Worm (Caenorhabditis elegans) whole organism, late embryonic: ENCODE measurements around the gene B0507.9.

Source experiments
- dmd-4 ChIP-seq: sonication (generic microtip); optimal IDR thresholded peaks from 2 replicates; lab custom pipeline; 2016; ENCODE audit warnings: borderline replicate concordance, missing genetic modification characterization, missing compliant biosample characterization
- elt-2 ChIP-seq: sonication (generic microtip); optimal IDR thresholded peaks from 2 replicates; lab custom pipeline; 2016; ENCODE audit warnings: missing genetic modification reagents, missing genetic modification characterization, missing compliant biosample characterization
- fkh-6 ChIP-seq: sonication (generic microtip); optimal IDR thresholded peaks from 2 replicates; lab custom pipeline; 2016; ENCODE audit warnings: missing genetic modification characterization, missing compliant biosample characterization
- hlh-8 ChIP-seq: sonication (generic microtip); optimal IDR thresholded peaks from 2 replicates; lab custom pipeline; 2016; ENCODE audit warnings: missing genotype, missing genetic modification characterization, missing compliant biosample characterization
- lim-6 ChIP-seq: sonication (generic microtip); optimal IDR thresholded peaks from 2 replicates; lab custom pipeline; 2016; ENCODE audit warnings: missing genetic modification characterization, missing compliant biosample characterization
- pag-3 ChIP-seq: sonication (generic microtip); optimal IDR thresholded peaks from 2 replicates; lab custom pipeline; 2016; ENCODE audit warnings: missing compliant biosample characterization, missing genetic modification characterization, borderline replicate concordance
- sox-4 ChIP-seq: sonication (generic microtip); optimal IDR thresholded peaks from 2 replicates; lab custom pipeline; 2017; ENCODE audit warnings: mild to moderate bottlenecking, missing genetic modification characterization, inconsistent platforms, missing compliant biosample characterization
- unc-42 ChIP-seq: sonication (generic microtip); optimal IDR thresholded peaks from 2 replicates; lab custom pipeline; 2016; ENCODE audit warnings: missing genotype, missing genetic modification characterization, missing compliant biosample characterization

Gene B0507.9

ce11 chrV:8716175-8716574 lies 49.7 kb downstream of the B0507.9 start, which contains the start of gene glr-5:
TSS of gene glr-5 (plus strand) at chrV:8716495.
- no peak for TF ChIP-seq hlh-8 (tag; lab: Kevin White, UChicago)
- no peak for TF ChIP-seq sox-4
- no peak for TF ChIP-seq dmd-4
- peak; percentile 91 for TF ChIP-seq unc-42 (tag; lab: Kevin White, UChicago)
- TF ChIP-seq elt-2 (tag; lab: Kevin White, UChicago), result no peak
- no peak for TF ChIP-seq pag-3 (tag; lab: Kevin White, UChicago)
- no peak for TF ChIP-seq fkh-6
- no peak for TF ChIP-seq lim-6 (tag; lab: Kevin White, UChicago)
